Worm (Caenorhabditis elegans): ENCODE measurements around the gene F45D3.3.

DNA sequence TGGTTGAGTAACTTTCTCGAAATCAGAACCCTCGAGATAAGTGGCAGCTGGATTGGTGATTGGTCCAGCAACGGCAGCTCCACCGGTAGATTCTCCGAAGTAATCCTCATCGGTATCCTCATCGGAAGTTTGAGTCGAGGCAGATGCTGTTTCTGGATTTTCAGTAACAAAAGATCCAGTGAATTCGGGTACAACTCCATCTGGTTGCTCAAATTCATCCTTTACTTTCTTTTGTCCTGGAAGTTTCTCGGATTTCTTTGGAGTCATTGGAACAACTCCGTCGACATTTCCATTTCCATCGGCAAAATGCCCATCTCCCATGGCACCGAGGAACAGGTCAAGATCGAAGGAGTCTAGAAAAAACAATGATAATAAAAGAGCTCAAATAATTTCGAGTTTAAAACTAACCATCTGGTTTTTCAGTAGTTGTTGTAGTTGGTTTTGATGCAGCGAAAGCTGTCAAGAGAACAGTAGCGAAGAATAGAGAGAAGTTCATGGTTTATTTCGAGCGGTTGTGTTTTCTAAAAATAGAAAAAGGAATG lies 2.6 kb upstream of the F45D3.3 start, which contains the start of gene F45D3.4:
- TF ChIP-seq elt-1 (tag; optimal IDR thresholded peaks at IDR 0.05; ENCODE audit: borderline replicate concordance, insufficient read depth) (no peak), sem-2 (GFP tag; optimal IDR thresholded peaks at IDR 0.05) (no peak), ceh-43 (GFP tag; optimal IDR thresholded peaks at IDR 0.05) (no peak), blmp-1 (tag; optimal IDR thresholded peaks at IDR 0.05) (no peak), pha-4 (tag; optimal IDR thresholded peaks at IDR 0.05) (no peak), nhr-76 (tag; optimal IDR thresholded peaks at IDR 0.05) (no peak), ces-1 (GFP tag; optimal IDR thresholded peaks at IDR 0.05) (no peak), unc-62 (GFP tag; optimal IDR thresholded peaks at IDR 0.05) (no peak), snpc-4 (tag; optimal IDR thresholded peaks at IDR 0.05) (no peak), hlh-1 (tag; optimal IDR thresholded peaks at IDR 0.05) (no peak), elt-3 (tag; optimal IDR thresholded peaks at IDR 0.05) (no peak), nhr-28 (tag; optimal IDR thresholded peaks at IDR 0.05) (no peak), tbx-8 (GFP tag; optimal IDR thresholded peaks at IDR 0.05) (no peak)

All from whole organism, mixed stage, embryonic.